Worm (Caenorhabditis elegans) whole organism, late embryonic: ENCODE measurements around the gene M176.10.

Experiments
- ceh-2 ChIP-seq: sonication (generic microtip); optimal IDR thresholded peaks from 2 replicates; lab custom pipeline; 2016; ENCODE audit warnings: missing genotype, missing genetic modification characterization, missing compliant biosample characterization
- ceh-22 ChIP-seq: sonication (generic microtip); optimal IDR thresholded peaks from 2 replicates; lab custom pipeline; 2017; ENCODE audit warnings: missing biosample characterization, missing genetic modification characterization
- ceh-9 ChIP-seq: sonication (generic microtip); optimal IDR thresholded peaks from 2 replicates; lab custom pipeline; 2016; ENCODE audit warnings: mild to moderate bottlenecking, missing genetic modification characterization, inconsistent platforms, missing compliant biosample characterization
- tbx-2 ChIP-seq: sonication (generic microtip); optimal IDR thresholded peaks from 2 replicates; lab custom pipeline; 2016; ENCODE audit warnings: missing genetic modification characterization, missing compliant biosample characterization

ce11 chrII:9438227-9438626, 12.3 kb upstream of the M176.10 start, which contains the start of gene chil-13:
- TF ChIP-seq ceh-2 (tag; lab: Kevin White, UChicago) (no peak), ceh-9 (tag; lab: Kevin White, UChicago) (no peak), tbx-2 (tag; lab: Kevin White, UChicago) (no peak), ceh-22 (tag; lab: Kevin White, UChicago) (no peak)
